Worm (Caenorhabditis elegans): Measurements from ENCODE around the gene apd-3.

apd-3 gene

DNA sequence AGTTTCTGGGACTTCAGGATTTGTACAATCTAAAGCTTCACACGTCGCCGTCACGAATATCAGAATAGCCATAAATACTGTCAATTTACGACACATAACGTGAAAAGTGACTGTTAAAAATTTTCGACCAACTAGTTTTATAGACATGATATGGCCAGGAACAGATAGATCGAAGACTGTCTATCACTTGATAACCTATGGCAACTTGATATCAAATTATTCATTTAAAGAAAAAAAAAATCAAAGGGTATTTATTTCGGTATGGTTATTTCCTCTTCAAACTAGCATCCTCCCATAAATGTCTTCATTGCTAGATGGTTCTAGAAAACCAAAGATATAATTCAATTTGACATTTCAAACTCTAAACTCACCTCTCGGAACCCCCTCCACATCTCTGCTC lies 16.2 kb upstream of the apd-3 start, which contains the start of gene W10G11.3:
Gene W10G11.3 (minus strand): TSS at position 101 of the 400 bp plus-strand sequence.
- TF ChIP-seq skn-1 (tag; optimal IDR thresholded peaks at IDR 0.05), result no peak
- TF ChIP-seq ceh-16 (tag; optimal IDR thresholded peaks at IDR 0.05), result no peak
- no peak for TF ChIP-seq dmd-4 (tag; optimal IDR thresholded peaks at IDR 0.05)
- no peak for TF ChIP-seq unc-55 (GFP tag; optimal IDR thresholded peaks at IDR 0.05)
- TF ChIP-seq R02D3.7 (tag; optimal IDR thresholded peaks at IDR 0.05), result no peak
- TF ChIP-seq sma-3 (GFP tag; optimal IDR thresholded peaks at IDR 0.05), result no peak
- TF ChIP-seq ZK546.5 (tag; optimal IDR thresholded peaks at IDR 0.05), result no peak
- no peak for TF ChIP-seq ceh-82 (tag; optimal IDR thresholded peaks at IDR 0.05)
- no peak for TF ChIP-seq ztf-11 (tag; optimal IDR thresholded peaks at IDR 0.05)
- no peak for TF ChIP-seq ama-1 (optimal IDR thresholded peaks at IDR 0.05)
- TF ChIP-seq lin-39 (tag; optimal IDR thresholded peaks at IDR 0.05), result no peak
- no peak for TF ChIP-seq fos-1 (tag; optimal IDR thresholded peaks at IDR 0.05)
- no peak for TF ChIP-seq elt-1 (tag; optimal IDR thresholded peaks at IDR 0.05)
- TF ChIP-seq unc-62 (GFP tag; optimal IDR thresholded peaks at IDR 0.05), result no peak
- no peak for TF ChIP-seq sma-9 (GFP tag; optimal IDR thresholded peaks at IDR 0.05)
- TF ChIP-seq sma-9 (tag; optimal IDR thresholded peaks at IDR 0.05), result no peak
- no peak for TF ChIP-seq nhr-77 (tag; optimal IDR thresholded peaks at IDR 0.05)
- no peak for TF ChIP-seq peb-1 (tag; optimal IDR thresholded peaks at IDR 0.05)
- TF ChIP-seq nhr-21 (tag; optimal IDR thresholded peaks at IDR 0.05), result no peak
- TF ChIP-seq unc-39 (tag; optimal IDR thresholded peaks at IDR 0.05), result no peak

- TF ChIP-seq gmeb-1 (tag; optimal IDR thresholded peaks at IDR 0.05), result no peak
- no peak for TF ChIP-seq peb-1 (tag; optimal IDR thresholded peaks at IDR 0.05)
- no peak for TF ChIP-seq R02D3.7 (tag; optimal IDR thresholded peaks at IDR 0.05)
- TF ChIP-seq alr-1 (tag; optimal IDR thresholded peaks at IDR 0.05), result no peak
- no peak for TF ChIP-seq lin-39 (tag; optimal IDR thresholded peaks at IDR 0.05)
Measured at ce11 chrII:3561561-3561960, 15.3 kb upstream of the apd-3 start, which contains the start of gene W10G11.2. TSS of gene W10G11.2 (minus strand) at chrII:3561661.

- TF ChIP-seq nhr-11 (tag; optimal IDR thresholded peaks at IDR 0.05) (no peak), alr-1 (tag; optimal IDR thresholded peaks at IDR 0.05) (no peak), F13H6.1 (tag; optimal IDR thresholded peaks at IDR 0.05) (no peak), ztf-4 (tag; optimal IDR thresholded peaks at IDR 0.05) (no peak), R02D3.7 (tag; optimal IDR thresholded peaks at IDR 0.05) (no peak), C34F6.9 (tag; optimal IDR thresholded peaks at IDR 0.05) (no peak), mbf-1 (tag; optimal IDR thresholded peaks at IDR 0.05) (no peak)
Measured at ce11 chrII:3560592-3560991, 14.4 kb upstream of the apd-3 start, which contains the start of gene W10G11.1. TSS of gene W10G11.1 (minus strand) at chrII:3560692.

DNA sequence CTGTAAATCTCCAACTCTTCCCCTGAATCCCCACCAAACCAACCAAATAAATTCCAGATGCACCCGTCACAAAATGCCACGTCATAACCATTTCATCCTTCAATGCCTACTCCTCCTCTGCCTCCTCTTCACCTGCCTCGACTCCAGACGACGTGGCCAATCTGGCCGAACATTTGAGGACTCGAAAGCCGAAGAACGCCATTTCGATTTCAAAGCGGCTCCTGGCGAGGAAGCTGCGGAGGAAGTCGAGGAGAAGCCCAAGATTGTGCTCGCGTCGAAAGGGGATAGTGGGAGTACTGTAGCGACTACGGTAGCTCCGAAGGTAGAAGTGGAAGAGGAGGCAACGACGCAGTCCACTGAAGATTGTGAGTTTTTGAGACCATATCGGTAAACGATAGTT lies 11.2 kb upstream of the apd-3 start, which contains the start of gene lgc-45:
Gene lgc-45 (plus strand): TSS at position 56 of the 400 bp plus-strand sequence.
- TF ChIP-seq lin-13 (GFP tag; optimal IDR thresholded peaks at IDR 0.05) (no peak), nhr-237 (tag; optimal IDR thresholded peaks at IDR 0.05) (no peak), sem-4 (tag; optimal IDR thresholded peaks at IDR 0.05) (no peak), ceh-82 (tag; optimal IDR thresholded peaks at IDR 0.05) (no peak), Y55F3AM.14 (GFP tag; optimal IDR thresholded peaks at IDR 0.05) (no peak), nhr-12 (tag; optimal IDR thresholded peaks at IDR 0.05) (no peak)

DNA sequence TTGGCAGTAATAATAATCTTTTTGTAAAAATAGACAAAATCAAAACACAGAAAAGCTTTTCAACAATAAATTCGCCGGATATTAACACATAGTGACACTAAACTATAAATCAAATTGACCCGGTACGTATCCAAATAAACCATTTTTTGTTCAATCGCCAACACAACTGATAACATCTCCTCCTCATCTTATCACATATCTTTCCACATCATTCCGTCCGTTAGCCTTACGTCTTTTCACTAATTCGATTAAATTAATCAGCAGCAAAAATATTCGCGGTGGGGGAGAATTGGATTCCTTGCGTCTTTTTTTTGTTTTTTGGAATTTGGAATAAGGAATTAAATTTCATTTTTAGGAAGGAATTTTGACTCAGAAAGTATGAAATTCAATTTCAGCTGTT lies 10.4 kb upstream of the apd-3 start:
- no peak for TF ChIP-seq ztf-4 (tag; optimal IDR thresholded peaks at IDR 0.05)
- TF ChIP-seq nhr-23 (tag; optimal IDR thresholded peaks at IDR 0.05), result no peak

- TF ChIP-seq sma-3 (GFP tag; optimal IDR thresholded peaks at IDR 0.05) (peak; percentile 54), nhr-23 (tag; optimal IDR thresholded peaks at IDR 0.05) (no peak)
Measured at ce11 chrII:3555281-3555680, 9.1 kb upstream of the apd-3 start.

- TF ChIP-seq skn-1 (tag; optimal IDR thresholded peaks at IDR 0.05) (no peak), sma-9 (GFP tag; optimal IDR thresholded peaks at IDR 0.05) (no peak), sma-9 (tag; optimal IDR thresholded peaks at IDR 0.05) (no peak), sma-3 (GFP tag; optimal IDR thresholded peaks at IDR 0.05) (no peak), R02D3.7 (tag; optimal IDR thresholded peaks at IDR 0.05) (no peak), unc-39 (tag; optimal IDR thresholded peaks at IDR 0.05) (no peak), C34F6.9 (tag; optimal IDR thresholded peaks at IDR 0.05) (no peak), nhr-129 (tag; optimal IDR thresholded peaks at IDR 0.05) (no peak), blmp-1 (tag; optimal IDR thresholded peaks at IDR 0.05; ENCODE audit: insufficient read depth) (no peak), fos-1 (tag; optimal IDR thresholded peaks at IDR 0.05) (no peak), sem-4 (tag; optimal IDR thresholded peaks at IDR 0.05) (no peak), ztf-4 (tag; optimal IDR thresholded peaks at IDR 0.05) (no peak), snpc-4 (tag; optimal IDR thresholded peaks at IDR 0.05) (no peak)
Measured at ce11 chrII:3554673-3555072, 8.4 kb upstream of the apd-3 start.

Measured in whole organism, L2 larva.